Worm (Caenorhabditis elegans) whole organism, L4 larva: Measurements from ENCODE around the gene srlf-2.

Source experiments
- F26F4.8 ChIP-seq: fragments of 200-800 bp; sonication (Bioruptor generic); conservative IDR thresholded peaks from 2 replicates; pipeline ENCODE4 v1.3.6; 2022; ENCODE audit warnings: missing genetic modification characterization, missing compliant biosample characterization
- Y48G9A.11 ChIP-seq: fragments of 200-800 bp; sonication (Bioruptor generic); IDR thresholded peaks from 2 replicates; pipeline ENCODE4 v1.3.6; 2022; ENCODE audit warnings: missing genetic modification reagents, missing genetic modification characterization, missing compliant biosample characterization
- ZK546.5 ChIP-seq, 2 experiments: sonication (generic microtip); optimal IDR thresholded peaks; 2 replicates each; lab custom pipeline; 2017; ENCODE audit warnings: missing biosample characterization in 2 of 2, missing genetic modification characterization in 2 of 2
- aha-1 ChIP-seq: fragments of 150-350 bp; peaks from one replicate; lab custom pipeline; 2014; ENCODE audit warnings: missing biosample characterization, missing genetic modification characterization
- ama-1 ChIP-seq: fragments of 150-350 bp; optimal IDR thresholded peaks from 2 replicates; lab custom pipeline; 2014; ENCODE audit warnings: inconsistent platforms, mixed read lengths
- ceh-20 ChIP-seq: fragments of 200-800 bp; sonication (Bioruptor generic); IDR thresholded peaks from 2 replicates; pipeline ENCODE4 v1.3.6; 2022; ENCODE audit warnings: missing genetic modification reagents, missing genetic modification characterization, missing compliant biosample characterization
- ceh-32 ChIP-seq: sonication (generic microtip); optimal IDR thresholded peaks from 2 replicates; lab custom pipeline; 2016; ENCODE audit warnings: mild to moderate bottlenecking, missing genetic modification characterization, missing compliant biosample characterization; ENCODE audit not compliant: poor library complexity
- ceh-62 ChIP-seq: sonication (generic microtip); optimal IDR thresholded peaks from 2 replicates; lab custom pipeline; 2017; ENCODE audit warnings: missing biosample characterization, missing genetic modification characterization
- ceh-82 ChIP-seq: sonication (generic microtip); optimal IDR thresholded peaks from 2 replicates; lab custom pipeline; 2017; ENCODE audit warnings: missing biosample characterization, missing genetic modification characterization
- cey-2 ChIP-seq: sonication (generic microtip); optimal IDR thresholded peaks from 3 replicates; lab custom pipeline; 2017; ENCODE audit warnings: missing genetic modification characterization, mild to moderate bottlenecking, missing compliant biosample characterization, antibody characterized with exemption, borderline replicate concordance; ENCODE audit not compliant: insufficient read depth
- daf-16 ChIP-seq, 3 experiments: sonication (generic microtip); optimal IDR thresholded peaks; 2 replicates each; lab custom pipeline; 2016 to 2017; ENCODE audit warnings: missing genetic modification characterization in 3 of 3, missing genetic modification reagents in 3 of 3, mild to moderate bottlenecking in 2 of 3, missing compliant biosample characterization in 2 of 3, missing biosample characterization in 1 of 3, moderate library complexity in 1 of 3
- dmd-6 ChIP-seq: fragments of 200-800 bp; sonication (Bioruptor generic); IDR thresholded peaks from 2 replicates; pipeline ENCODE4 v1.3.6; 2022; ENCODE audit warnings: missing genetic modification reagents, missing genetic modification characterization, missing compliant biosample characterization
- duxl-1 ChIP-seq: sonication (generic microtip); optimal IDR thresholded peaks from 2 replicates; lab custom pipeline; 2016; ENCODE audit warnings: mild to moderate bottlenecking, missing genetic modification characterization, moderate library complexity, missing compliant biosample characterization; ENCODE audit not compliant: poor library complexity
- dve-1 ChIP-seq: sonication (generic microtip); optimal IDR thresholded peaks from 2 replicates; lab custom pipeline; 2017; ENCODE audit warnings: antibody characterized with exemption, mild to moderate bottlenecking, missing genetic modification characterization, missing compliant biosample characterization; ENCODE audit not compliant: insufficient read depth
- fkh-10 ChIP-seq: fragments of 150-350 bp; optimal IDR thresholded peaks from 2 replicates; lab custom pipeline; 2014; ENCODE audit warnings: missing biosample characterization, missing genetic modification reagents, missing genetic modification characterization
- gei-8 ChIP-seq: fragments of 200-800 bp; sonication (Bioruptor generic); optimal IDR thresholded peaks from 2 replicates; lab custom pipeline; 2018; ENCODE audit warnings: mild to moderate bottlenecking, missing genetic modification characterization, missing compliant biosample characterization
- hif-1 ChIP-seq, 2 experiments: sonication (generic microtip); optimal IDR thresholded peaks; 2 replicates each; lab custom pipeline; 2016 to 2017; ENCODE audit warnings: missing compliant biosample characterization in 2 of 2, missing genetic modification characterization in 2 of 2, missing genetic modification reagents in 2 of 2, missing genotype in 2 of 2, mild to moderate bottlenecking in 1 of 2
- hlh-11 ChIP-seq: fragments of 200-800 bp; sonication (Bioruptor generic); optimal IDR thresholded peaks from 2 replicates; lab custom pipeline; 2018; ENCODE audit warnings: mild to moderate bottlenecking, missing genetic modification characterization, missing compliant biosample characterization
- hlh-30 ChIP-seq: sonication (generic microtip); optimal IDR thresholded peaks from 2 replicates; lab custom pipeline; 2017; ENCODE audit warnings: antibody characterized with exemption, mild to moderate bottlenecking, missing genetic modification characterization, missing compliant biosample characterization; ENCODE audit not compliant: insufficient read depth
- hmg-1.1 ChIP-seq: fragments of 200-800 bp; sonication (Bioruptor generic); IDR thresholded peaks from 2 replicates; pipeline ENCODE4 v1.3.6; 2022; ENCODE audit warnings: missing genetic modification reagents, missing genetic modification characterization, missing compliant biosample characterization
- jun-1 ChIP-seq: fragments of 150-350 bp; optimal IDR thresholded peaks from 2 replicates; lab custom pipeline; 2014; ENCODE audit warnings: missing biosample characterization, missing genetic modification reagents, missing genetic modification characterization
- lim-7 ChIP-seq: fragments of 200-800 bp; sonication (Bioruptor generic); IDR thresholded peaks from 2 replicates; pipeline ENCODE4 v1.3.6; 2022; ENCODE audit warnings: missing genetic modification characterization, missing compliant biosample characterization
- lir-3 ChIP-seq: sonication (generic microtip); optimal IDR thresholded peaks from 2 replicates; lab custom pipeline; 2016; ENCODE audit warnings: mild to moderate bottlenecking, missing genetic modification characterization, missing compliant biosample characterization
- lsy-2 ChIP-seq, 2 experiments: fragments of 150-350 bp in 1 of 2; sonication (generic microtip) in 1 of 2; optimal IDR thresholded peaks; 2 replicates each; lab custom pipeline; 2014 to 2017; ENCODE audit warnings: missing biosample characterization in 2 of 2, missing genetic modification characterization in 2 of 2
- madf-5 ChIP-seq, 2 experiments: fragments of 200-800 bp; sonication (Bioruptor generic); IDR thresholded peaks; 2 replicates each; pipeline ENCODE4 v1.3.6; 2022; ENCODE audit warnings: missing compliant biosample characterization in 2 of 2, missing genetic modification characterization in 2 of 2
- madf-9 ChIP-seq: fragments of 200-800 bp; sonication (Bioruptor generic); conservative IDR thresholded peaks from 2 replicates; pipeline ENCODE4 v1.3.6; 2022; ENCODE audit warnings: missing genetic modification reagents, missing genetic modification characterization, missing compliant biosample characterization
- mdl-1 ChIP-seq, 2 experiments: fragments of 150-350 bp in 1 of 2; sonication (generic microtip) in 1 of 2; optimal IDR thresholded peaks; 2 replicates each; lab custom pipeline; 2014 to 2017; ENCODE audit warnings: missing biosample characterization in 2 of 2, missing genetic modification characterization in 2 of 2
- mep-1 ChIP-seq: fragments of 150-350 bp; sonication (generic microtip); optimal IDR thresholded peaks from 3 replicates; lab custom pipeline; 2014; ENCODE audit warnings: missing biosample characterization, missing genetic modification characterization
- mes-2 ChIP-seq: sonication (generic microtip); optimal IDR thresholded peaks from 2 replicates; lab custom pipeline; 2016; ENCODE audit warnings: missing genotype, mild to moderate bottlenecking, missing genetic modification characterization, missing compliant biosample characterization; ENCODE audit not compliant: poor library complexity, severe bottlenecking
- mxl-3 ChIP-seq: fragments of 200-800 bp; sonication (Bioruptor generic); optimal IDR thresholded peaks from 2 replicates; lab custom pipeline; 2018; ENCODE audit warnings: mild to moderate bottlenecking, missing genetic modification characterization, missing compliant biosample characterization
- nhr-102 ChIP-seq: sonication (generic microtip); optimal IDR thresholded peaks from 2 replicates; lab custom pipeline; 2016; ENCODE audit warnings: mild to moderate bottlenecking, missing genetic modification characterization, moderate library complexity, missing compliant biosample characterization
- nhr-11 ChIP-seq: fragments of 150-350 bp; optimal IDR thresholded peaks from 2 replicates; lab custom pipeline; 2014; ENCODE audit warnings: missing biosample characterization, missing genetic modification characterization
- nhr-111 ChIP-seq: fragments of 200-800 bp; sonication (Bioruptor generic); optimal IDR thresholded peaks from 2 replicates; lab custom pipeline; 2018; ENCODE audit warnings: mild to moderate bottlenecking, missing genetic modification characterization, missing compliant biosample characterization
- nhr-28 ChIP-seq: fragments of 150-350 bp; optimal IDR thresholded peaks from 2 replicates; lab custom pipeline; 2014; ENCODE audit warnings: missing biosample characterization, missing genetic modification characterization
- nhr-48 ChIP-seq: sonication (generic microtip); optimal IDR thresholded peaks from 2 replicates; lab custom pipeline; 2016; ENCODE audit warnings: mild to moderate bottlenecking, missing genetic modification characterization, missing compliant biosample characterization
- nhr-6 ChIP-seq: fragments of 150-350 bp; optimal IDR thresholded peaks from 2 replicates; lab custom pipeline; 2014; ENCODE audit warnings: missing biosample characterization, missing genetic modification characterization
- nhr-77 ChIP-seq: fragments of 150-350 bp; optimal IDR thresholded peaks from 2 replicates; lab custom pipeline; 2014; ENCODE audit warnings: missing biosample characterization, missing genetic modification characterization
- php-3 ChIP-seq: fragments of 200-800 bp; sonication (Bioruptor generic); IDR thresholded peaks from 2 replicates; pipeline ENCODE4 v1.3.6; 2022; ENCODE audit warnings: missing genetic modification reagents, missing genetic modification characterization, missing compliant biosample characterization
- pqm-1 ChIP-seq: sonication (generic microtip); optimal IDR thresholded peaks from 2 replicates; lab custom pipeline; 2017; ENCODE audit warnings: missing biosample characterization, missing genetic modification characterization
- saeg-2 ChIP-seq: fragments of 200-800 bp; sonication (Bioruptor generic); IDR thresholded peaks from 2 replicates; pipeline ENCODE4 v1.3.6; 2022; ENCODE audit warnings: missing genetic modification reagents, missing genetic modification characterization, missing compliant biosample characterization
- snpc-1.2 ChIP-seq: fragments of 200-800 bp; sonication (Bioruptor generic); IDR thresholded peaks from 2 replicates; pipeline ENCODE4 v1.3.6; 2022; ENCODE audit warnings: missing genetic modification reagents, missing genetic modification characterization, missing compliant biosample characterization
- spr-1 ChIP-seq: sonication (generic microtip); optimal IDR thresholded peaks from 2 replicates; lab custom pipeline; 2016; ENCODE audit warnings: mild to moderate bottlenecking, missing genetic modification characterization, missing compliant biosample characterization
- tag-97 ChIP-seq: fragments of 200-800 bp; sonication (Bioruptor generic); IDR thresholded peaks from 2 replicates; pipeline ENCODE4 v1.3.6; 2022; ENCODE audit warnings: missing genetic modification characterization, missing compliant biosample characterization
- tra-1 ChIP-seq: fragments of 200-800 bp; sonication (Bioruptor generic); IDR thresholded peaks from 2 replicates; pipeline ENCODE4 v1.3.6; 2022; ENCODE audit warnings: missing genetic modification reagents, missing genetic modification characterization, missing compliant biosample characterization
- vab-7 ChIP-seq: fragments of 200-800 bp; sonication (Bioruptor generic); IDR thresholded peaks from 2 replicates; pipeline ENCODE4 v1.3.6; 2022; ENCODE audit warnings: missing genetic modification reagents, missing genetic modification characterization, missing compliant biosample characterization
- zag-1 ChIP-seq: fragments of 150-350 bp; optimal IDR thresholded peaks from 2 replicates; lab custom pipeline; 2014; ENCODE audit warnings: missing biosample characterization, missing genetic modification characterization
- zfp-2 ChIP-seq: sonication (generic microtip); optimal IDR thresholded peaks from 2 replicates; lab custom pipeline; 2016; ENCODE audit warnings: mild to moderate bottlenecking, missing genetic modification characterization, missing compliant biosample characterization

srlf-2 gene

ce11 chrIV:8527598-8528012 is 37.6 kb downstream of the srlf-2 start (continued):
- TF ChIP-seq hif-1 (tag; optimal IDR thresholded peaks at IDR 0.05; lab: Kevin White, UChicago), result peak; percentile 80 to 91
- no peak for TF ChIP-seq madf-5 (GFP tag; IDR thresholded peaks at IDR 0.05; lab: Robert Waterston, UW)
- peak; percentile 99 for TF ChIP-seq gei-8 (GFP tag; lab: Kevin White, UChicago)
- no peak for TF ChIP-seq snpc-1.2 (GFP tag; lab: Robert Waterston, UW)
- TF ChIP-seq ceh-82 (tag; lab: Kevin White, UChicago), result no peak
- no peak for TF ChIP-seq F26F4.8
- TF ChIP-seq ama-1 (lab: Kevin White, UChicago), result no peak
- TF ChIP-seq nhr-111 (GFP tag; lab: Kevin White, UChicago), result no peak
- TF ChIP-seq lir-3 (tag; lab: Kevin White, UChicago), result no peak
- TF ChIP-seq, all 104 proteins: peak for 50

- peak; percentile 25 for TF ChIP-seq mes-2
- TF ChIP-seq ZK546.5 (tag; optimal IDR thresholded peaks at IDR 0.05; lab: Kevin White, UChicago), result no peak
- 0 out of 2 replicates have a peak, but pooled peaks have one; percentile 25 for TF ChIP-seq ceh-20 (GFP tag; lab: Robert Waterston, UW)
- no peak for TF ChIP-seq fkh-10 (GFP tag; lab: Kevin White, UChicago)
- TF ChIP-seq nhr-6 (tag; lab: Kevin White, UChicago), result no peak
- TF ChIP-seq madf-5 (GFP tag; IDR thresholded peaks at IDR 0.05; lab: Robert Waterston, UW), result no peak
- TF ChIP-seq nhr-28 (tag; lab: Kevin White, UChicago), result peak; percentile 79
- TF ChIP-seq mxl-3, result peak; percentile 80
- peak; percentile 5 to 85 for TF ChIP-seq mdl-1 (tag; optimal IDR thresholded peaks at IDR 0.05; lab: Kevin White, UChicago)
- TF ChIP-seq ceh-62 (tag; lab: Kevin White, UChicago), result no peak
- peak; percentile 38 for TF ChIP-seq nhr-102
- peak; percentile 94 for TF ChIP-seq dve-1 (tag; lab: Kevin White, UChicago)
- 0 out of 2 replicates have a peak, but pooled peaks have one; percentile 58 for TF ChIP-seq saeg-2 (GFP tag; lab: Robert Waterston, UW)
- peak in 1 of 2 experiments; percentile 49 for TF ChIP-seq lsy-2 (tag; optimal IDR thresholded peaks at IDR 0.05; lab: Kevin White, UChicago)
- no peak for TF ChIP-seq Y48G9A.11 (GFP tag; lab: Robert Waterston, UW)
- TF ChIP-seq nhr-48 (tag; lab: Kevin White, UChicago), result peak; percentile 72
- peak; percentile 11 for TF ChIP-seq ama-1 (lab: Kevin White, UChicago)
- TF ChIP-seq lim-7 (GFP tag; lab: Robert Waterston, UW), result no peak
- TF ChIP-seq F26F4.8, result no peak
- no peak for TF ChIP-seq nhr-11 (tag; lab: Kevin White, UChicago)
- TF ChIP-seq php-3 (GFP tag; lab: Robert Waterston, UW), result peak; percentile 83
- TF ChIP-seq spr-1 (tag; lab: Kevin White, UChicago), result no peak
- TF ChIP-seq tra-1, result peak; percentile 67; the same call in 1 of the 2 replicates
- peak in 1 of 2 experiments; percentile 11 for TF ChIP-seq daf-16 (GFP tag; optimal IDR thresholded peaks at IDR 0.05; lab: Kevin White, UChicago)
- TF ChIP-seq daf-16 (tag; optimal IDR thresholded peaks at IDR 0.05; lab: Kevin White, UChicago), result peak; percentile 97
- peak; percentile 76 for TF ChIP-seq hlh-30 (tag; lab: Kevin White, UChicago)
- no peak for TF ChIP-seq tag-97 (GFP tag; lab: Robert Waterston, UW)
- no peak for TF ChIP-seq ceh-32
- no peak for TF ChIP-seq zfp-2 (tag; lab: Kevin White, UChicago)
- TF ChIP-seq nhr-77 (tag; lab: Kevin White, UChicago), result peak; percentile 27
- no peak for TF ChIP-seq zag-1 (tag; lab: Kevin White, UChicago)
- TF ChIP-seq pqm-1 (tag; lab: Kevin White, UChicago), result peak; percentile 80
- no peak for TF ChIP-seq vab-7 (GFP tag; lab: Robert Waterston, UW)
- TF ChIP-seq hlh-11 (tag; lab: Kevin White, UChicago), result peak; percentile 92
- TF ChIP-seq dmd-6 (GFP tag; lab: Robert Waterston, UW), result peak; percentile 96
- no peak for TF ChIP-seq snpc-1.2 (GFP tag; lab: Robert Waterston, UW)
- TF ChIP-seq hmg-1.1, result no peak
- no peak for TF ChIP-seq madf-9 (GFP tag; lab: Robert Waterston, UW)
- peak; percentile 8 for TF ChIP-seq jun-1 (tag; lab: Kevin White, UChicago)
- TF ChIP-seq aha-1 (tag; lab: Kevin White, UChicago), result peak; percentile 92
- peak in 1 of 2 experiments; percentile 34 for TF ChIP-seq hif-1 (tag; optimal IDR thresholded peaks at IDR 0.05; lab: Kevin White, UChicago)
- peak; percentile 81 for TF ChIP-seq cey-2
- TF ChIP-seq duxl-1 (tag; lab: Kevin White, UChicago), result peak; percentile 1
- peak; percentile 37 for TF ChIP-seq mep-1 (tag; lab: Kevin White, UChicago)
Observed at ce11 chrIV:8528345-8528744, 38.3 kb downstream of the srlf-2 start.
